Worm (Caenorhabditis elegans): ENCODE results near the gene irld-56.

ce11 chrIV:14034571-14034954 lies 14.8 kb upstream of the irld-56 start:
- TF ChIP-seq ama-1 (optimal IDR thresholded peaks at IDR 0.05) (no peak), tbx-37 (GFP tag; conservative IDR thresholded peaks at IDR 0.05) (no peak), ets-7 (tag; optimal IDR thresholded peaks at IDR 0.05) (no peak), pes-1 (GFP tag; IDR thresholded peaks at IDR 0.05) (no peak), ceh-36 (tag; optimal IDR thresholded peaks at IDR 0.05) (no peak), hmg-4 (GFP tag; optimal IDR thresholded peaks at IDR 0.05) (no peak), flt-1 (GFP tag; IDR thresholded peaks at IDR 0.05) (no peak), B0310.2 (tag; optimal IDR thresholded peaks at IDR 0.05) (no peak), F13C5.2 (tag; optimal IDR thresholded peaks at IDR 0.05) (no peak), hnd-1 (tag; optimal IDR thresholded peaks at IDR 0.05) (no peak), hmbx-1 (tag; optimal IDR thresholded peaks at IDR 0.05) (no peak), tbx-11 (GFP tag; IDR thresholded peaks at IDR 0.05) (no peak), ceh-13 (GFP tag; optimal IDR thresholded peaks at IDR 0.05) (no peak), aly-1 (tag; optimal IDR thresholded peaks at IDR 0.05) (no peak)

All from whole organism, early embryonic.